Worm (Caenorhabditis elegans) whole organism, mixed stage, embryonic: ENCODE measurements around the gene stdh-1.

Experiments
- blmp-1 ChIP-seq: fragments of 150-350 bp; optimal IDR thresholded peaks from 2 replicates; lab custom pipeline; 2014; ENCODE audit warnings: missing biosample characterization, missing genetic modification characterization
- ceh-43 ChIP-seq: fragments of 200-800 bp; sonication (Bioruptor generic); optimal IDR thresholded peaks from 2 replicates; lab custom pipeline; 2018; ENCODE audit warnings: mild to moderate bottlenecking, missing genetic modification characterization, moderate library complexity, missing compliant biosample characterization
- elt-3 ChIP-seq: fragments of 150-350 bp; optimal IDR thresholded peaks from 2 replicates; lab custom pipeline; 2014; ENCODE audit warnings: missing biosample characterization, missing genetic modification characterization
- lin-13 ChIP-seq: fragments of 150-350 bp; optimal IDR thresholded peaks from 2 replicates; lab custom pipeline; 2014; ENCODE audit warnings: missing biosample characterization, missing genetic modification characterization
- lsy-2 ChIP-seq: fragments of 150-350 bp; optimal IDR thresholded peaks from 2 replicates; lab custom pipeline; 2014; ENCODE audit warnings: missing biosample characterization, missing genetic modification characterization
- nhr-76 ChIP-seq: sonication (generic microtip); optimal IDR thresholded peaks from 2 replicates; lab custom pipeline; 2017; ENCODE audit warnings: missing biosample characterization, missing genetic modification characterization
- pha-4 ChIP-seq: fragments of 150-350 bp; optimal IDR thresholded peaks from 2 replicates; lab custom pipeline; 2018; ENCODE audit warnings: missing biosample characterization, missing genetic modification reagents, missing genetic modification characterization
- snpc-4 ChIP-seq: fragments of 150-350 bp; optimal IDR thresholded peaks from 2 replicates; lab custom pipeline; 2014; ENCODE audit warnings: missing biosample characterization, missing genetic modification characterization
- tbx-8 ChIP-seq: fragments of 200-800 bp; sonication (Bioruptor generic); optimal IDR thresholded peaks from 2 replicates; lab custom pipeline; 2018; ENCODE audit warnings: mild to moderate bottlenecking, missing genetic modification characterization, moderate library complexity, missing compliant biosample characterization
- unc-39 ChIP-seq: fragments of 150-350 bp; optimal IDR thresholded peaks from 2 replicates; lab custom pipeline; 2014; ENCODE audit warnings: missing biosample characterization, missing genetic modification characterization
- ztf-11 ChIP-seq: fragments of 150-350 bp; optimal IDR thresholded peaks from 2 replicates; lab custom pipeline; 2014; ENCODE audit warnings: missing biosample characterization, missing genetic modification characterization

DNA sequence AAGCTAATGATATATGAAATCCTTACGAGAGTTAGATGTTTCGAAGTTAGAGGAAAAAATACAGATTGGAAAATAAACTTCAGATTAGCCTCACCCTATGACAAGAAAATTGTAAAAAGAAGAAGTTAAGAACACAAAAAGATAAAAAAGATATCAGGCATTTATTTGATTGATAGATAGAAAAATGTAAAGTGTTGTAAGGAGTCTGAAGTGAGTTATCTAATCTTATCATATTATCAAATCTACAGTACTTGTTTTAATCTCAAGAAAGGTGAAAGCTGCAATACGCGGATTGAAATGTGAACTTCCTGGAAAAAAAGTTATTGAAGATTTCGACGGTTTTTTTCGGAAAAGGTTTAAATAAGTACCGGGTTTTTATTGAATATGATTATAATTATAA is 29.1 kb downstream of the stdh-1 start:
- no peak for TF ChIP-seq blmp-1 (tag; lab: Kevin White, UChicago)
- no peak for TF ChIP-seq tbx-8 (GFP tag; lab: Kevin White, UChicago)
- TF ChIP-seq ceh-43 (GFP tag; lab: Kevin White, UChicago) = no peak
- no peak for TF ChIP-seq ztf-11 (tag; lab: Kevin White, UChicago)
- no peak for TF ChIP-seq lsy-2
- peak; percentile 31 for TF ChIP-seq elt-3 (tag; lab: Kevin White, UChicago)
- no peak for TF ChIP-seq snpc-4 (tag; lab: Kevin White, UChicago)
- no peak for TF ChIP-seq unc-39 (tag; lab: Kevin White, UChicago)
- no peak for TF ChIP-seq lin-13 (tag; lab: Kevin White, UChicago)
- no peak for TF ChIP-seq nhr-76 (tag; lab: Kevin White, UChicago)
- no peak for TF ChIP-seq pha-4 (tag; lab: Kevin White, UChicago)
